Worm (Caenorhabditis elegans): ENCODE data around the gene twk-36.

- TF ChIP-seq ZK546.5 (tag; optimal IDR thresholded peaks at IDR 0.05) (no peak), ama-1 (optimal IDR thresholded peaks at IDR 0.05) (no peak), unc-39 (tag; optimal IDR thresholded peaks at IDR 0.05) (no peak), ztf-11 (tag; optimal IDR thresholded peaks at IDR 0.05) (no peak), unc-62 (GFP tag; optimal IDR thresholded peaks at IDR 0.05) (no peak), lin-13 (GFP tag; optimal IDR thresholded peaks at IDR 0.05) (no peak)
These were observed 50.1 kb downstream of the twk-36 start, which contains the start of gene spp-29 for ce11 chrV:17696753-17697152.
